Worm (Caenorhabditis elegans): ENCODE results near the gene K07F5.16.

ce11 chrIV:9889857-9890256 is 25.9 kb downstream of the K07F5.16 start, which contains the start of gene ttbk-3:
- no peak for TF ChIP-seq egl-18 (GFP tag; IDR thresholded peaks at IDR 0.05)
- no peak for TF ChIP-seq unc-62 (GFP tag; optimal IDR thresholded peaks at IDR 0.05)
- TF ChIP-seq nfya-1 (tag; optimal IDR thresholded peaks at IDR 0.05; ENCODE audit: borderline replicate concordance, insufficient read depth): no peak
- no peak for TF ChIP-seq pha-4 (tag; optimal IDR thresholded peaks at IDR 0.05)
- TF ChIP-seq ama-1 (optimal IDR thresholded peaks at IDR 0.05): no peak
- TF ChIP-seq ama-1 (GFP tag; optimal IDR thresholded peaks at IDR 0.05): no peak
- TF ChIP-seq nhr-90 (tag; optimal IDR thresholded peaks at IDR 0.05): no peak
- no peak for TF ChIP-seq nhr-120 (GFP tag; IDR thresholded peaks at IDR 0.05)
- no peak for TF ChIP-seq nhr-179 (tag; optimal IDR thresholded peaks at IDR 0.05)
- no peak for TF ChIP-seq K12H6.12 (tag; optimal IDR thresholded peaks at IDR 0.05)
- no peak for TF ChIP-seq snpc-4 (GFP tag; optimal IDR thresholded peaks at IDR 0.05)
- TF ChIP-seq snpc-4 (tag; optimal IDR thresholded peaks at IDR 0.05): no peak

Measured in whole organism, young adult.